Fruit fly (Drosophila melanogaster) whole organism, wandering third instar larva: ENCODE results near the gene CG15043.
A peak's percentile ranks its signal among the peaks of the same experiment; 100 is the strongest.

Source experiments
- GATAd ChIP-seq: sonication (Bioruptor generic); optimal IDR thresholded peaks from 2 replicates; lab custom pipeline; 2016; ENCODE audit warnings: missing biosample characterization, missing genetic modification characterization
- Jra ChIP-seq: sonication (Bioruptor generic); optimal IDR thresholded peaks from 2 replicates; lab custom pipeline; 2016; ENCODE audit warnings: missing biosample characterization, missing genetic modification characterization
- Myc ChIP-seq: fragments of >200 bp; optimal IDR thresholded peaks from 2 replicates; lab custom pipeline; 2017
- fru ChIP-seq: fragments of 200-800 bp; sonication (Bioruptor generic); optimal IDR thresholded peaks from 3 replicates; lab custom pipeline; 2016; ENCODE audit warnings: missing biosample characterization, mild to moderate bottlenecking, missing genetic modification characterization
- lola ChIP-seq: fragments of >200 bp; optimal IDR thresholded peaks from 2 replicates; lab custom pipeline; 2017; ENCODE audit warnings: missing biosample characterization, missing genetic modification characterization
- pan ChIP-seq: fragments of >200 bp; optimal IDR thresholded peaks from 2 replicates; lab custom pipeline; 2017
- sage ChIP-seq: fragments of 200-800 bp; sonication (Bioruptor generic); optimal IDR thresholded peaks from 2 replicates; lab custom pipeline; 2016; ENCODE audit warnings: missing biosample characterization, mild to moderate bottlenecking, missing genetic modification characterization
- usp ChIP-seq: fragments of >200 bp; optimal IDR thresholded peaks from 2 replicates; lab custom pipeline; 2017; ENCODE audit warnings: missing biosample characterization, missing genetic modification characterization
- woc ChIP-seq: sonication (Bioruptor generic); optimal IDR thresholded peaks from 2 replicates; lab custom pipeline; 2016; ENCODE audit warnings: missing biosample characterization, mild to moderate bottlenecking, missing genetic modification characterization

dm6 chrX:18504948-18505597 is 11.1 kb upstream of the CG15043 start, which contains the start of gene Wnt5:
- TF ChIP-seq woc (GFP tag; lab: Kevin White, UChicago) = peak; percentile 13
- TF ChIP-seq usp (GFP tag; lab: Kevin White, UChicago) = no peak
- no peak for TF ChIP-seq pan (lab: Kevin White, UChicago)
- TF ChIP-seq fru (GFP tag; lab: Kevin White, UChicago) = no peak
- TF ChIP-seq Jra (GFP tag; lab: Kevin White, UChicago) = no peak
- no peak for TF ChIP-seq Myc (lab: Kevin White, UChicago)
- no peak for TF ChIP-seq sage (GFP tag; lab: Kevin White, UChicago)
- TF ChIP-seq lola (GFP tag; lab: Kevin White, UChicago) = no peak
- no peak for TF ChIP-seq GATAd (GFP tag; lab: Kevin White, UChicago)
